Fruit fly (Drosophila melanogaster) whole organism, prepupa: ENCODE data around the gene dmrt99B.

ENCODE experiments used
- CG16779 ChIP-seq: fragments of 200-800 bp; sonication (Bioruptor generic); optimal IDR thresholded peaks from 3 replicates; lab custom pipeline; 2017; ENCODE audit warnings: missing biosample characterization, mild to moderate bottlenecking, missing genetic modification characterization
- CG6163 ChIP-seq: fragments of 200-800 bp; sonication (Bioruptor generic); IDR thresholded peaks from 3 replicates; pipeline ENCODE4 v1.3.6; 2022; ENCODE audit warnings: missing biosample characterization, missing genetic modification characterization
- CG9139 ChIP-seq: fragments of 200-800 bp; sonication (Bioruptor generic); optimal IDR thresholded peaks from 3 replicates; lab custom pipeline; 2017; ENCODE audit warnings: missing biosample characterization, mild to moderate bottlenecking, missing genetic modification characterization
- Eip93F ChIP-seq: fragments of 200-800 bp; sonication (Bioruptor generic); optimal IDR thresholded peaks from 2 replicates; lab custom pipeline; 2016; ENCODE audit warnings: missing biosample characterization, mild to moderate bottlenecking, missing genetic modification characterization
- Ets21C ChIP-seq: fragments of 200-800 bp; sonication (Bioruptor generic); optimal IDR thresholded peaks from 3 replicates; lab custom pipeline; 2016; ENCODE audit warnings: missing biosample characterization, missing genetic modification characterization
- Ets96B ChIP-seq: fragments of 200-800 bp; optimal IDR thresholded peaks from 2 replicates; lab custom pipeline; 2019; ENCODE audit warnings: missing biosample characterization, mild to moderate bottlenecking, missing genetic modification characterization, moderate library complexity
- Sox102F ChIP-seq: fragments of 200-800 bp; sonication (Bioruptor generic); optimal IDR thresholded peaks from 2 replicates; lab custom pipeline; 2016; ENCODE audit warnings: missing biosample characterization, mild to moderate bottlenecking, missing genetic modification characterization
- achi ChIP-seq: fragments of 200-800 bp; sonication (Bioruptor generic); optimal IDR thresholded peaks from 3 replicates; lab custom pipeline; 2016; ENCODE audit warnings: missing biosample characterization, missing genetic modification characterization
- spab ChIP-seq: fragments of 200-800 bp; sonication (Bioruptor generic); optimal IDR thresholded peaks from 2 replicates; lab custom pipeline; 2017; ENCODE audit warnings: missing biosample characterization, mild to moderate bottlenecking, missing genetic modification characterization, missing genetic modification reagents

DNA sequence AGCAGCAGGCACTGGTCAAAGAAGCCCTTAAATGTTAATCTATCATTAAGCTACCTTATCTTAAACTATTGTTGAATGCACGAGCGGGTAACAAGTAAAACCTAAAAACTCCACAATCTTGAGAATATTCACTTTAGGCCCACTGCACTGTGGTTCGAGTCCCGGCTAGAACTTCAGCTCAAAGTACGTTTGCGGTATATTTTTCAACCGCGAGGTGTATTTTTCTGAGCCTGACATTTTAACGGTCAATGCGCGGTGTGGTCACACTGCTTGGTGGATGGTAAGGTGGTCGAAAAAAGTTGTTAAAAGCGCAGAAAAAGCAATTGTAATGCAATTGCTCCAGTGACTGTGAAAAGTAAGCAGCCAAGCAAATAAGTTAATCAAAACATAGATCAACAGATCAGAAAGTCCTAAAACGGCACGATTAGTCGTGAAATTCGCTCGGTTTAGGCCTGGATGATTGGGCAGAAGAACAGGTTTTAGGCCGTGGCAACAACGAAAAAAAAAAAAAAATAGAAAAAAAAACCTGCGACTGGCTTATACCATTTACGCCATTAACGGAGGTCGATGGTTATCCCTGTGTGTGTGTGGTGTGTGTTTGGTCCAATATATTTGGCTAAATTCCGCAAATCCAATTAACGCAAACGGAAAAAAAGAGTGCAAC is 33.3 kb downstream of the dmrt99B start, which contains the start of gene Kul:
- TF ChIP-seq Eip93F (GFP tag; lab: Kevin White, UChicago) (no peak), Ets21C (GFP tag; lab: Kevin White, UChicago) (no peak), spab (GFP tag; lab: Kevin White, UChicago) (peak; percentile 33), Ets96B (no peak), Sox102F (no peak), achi (GFP tag; lab: Kevin White, UChicago) (peak; percentile 34), CG9139 (GFP tag; lab: Kevin White, UChicago) (peak; percentile 78), CG16779 (tag; lab: Kevin White, UChicago) (peak; percentile 46), CG6163 (GFP tag; lab: Robert Waterston, UW) (peak; percentile 55; the same call in 2 of the 3 replicates)
